Fruit fly (Drosophila melanogaster) whole organism, embryonic: ENCODE data around the gene CG11668.

Experiments used
- CG11695 ChIP-seq: fragments of 200-800 bp; sonication (Bioruptor generic); IDR thresholded peaks from 3 replicates; pipeline ENCODE4 v1.3.6; 2022; ENCODE audit warnings: missing biosample characterization, missing genetic modification characterization
- CG14667 ChIP-seq: fragments of 200-800 bp; sonication (Bioruptor generic); IDR thresholded peaks from 2 replicates; pipeline ENCODE4 v1.3.6; 2022; ENCODE audit warnings: missing biosample characterization, missing genetic modification characterization
- CG17361 ChIP-seq: fragments of 200-800 bp; sonication (Bioruptor generic); IDR thresholded peaks from 3 replicates; pipeline ENCODE4 v1.3.6; 2022; ENCODE audit warnings: missing biosample characterization, missing genetic modification characterization
- CG17912 ChIP-seq: fragments of 200-800 bp; sonication (Bioruptor generic); optimal IDR thresholded peaks from 2 replicates; lab custom pipeline; 2018; ENCODE audit warnings: missing biosample characterization, mild to moderate bottlenecking, missing genetic modification characterization
- CG2202 ChIP-seq: fragments of 200-800 bp; sonication (Bioruptor generic); optimal IDR thresholded peaks from 2 replicates; lab custom pipeline; 2018; ENCODE audit warnings: missing biosample characterization, mild to moderate bottlenecking, missing genetic modification characterization
- CG34376 ChIP-seq: fragments of 200-800 bp; sonication (Bioruptor generic); optimal IDR thresholded peaks from 2 replicates; lab custom pipeline; 2018; ENCODE audit warnings: missing biosample characterization, mild to moderate bottlenecking, missing genetic modification characterization
- CG4404 ChIP-seq: fragments of 200-800 bp; sonication (Bioruptor generic); IDR thresholded peaks from 2 replicates; pipeline ENCODE4 v1.3.6; 2022; ENCODE audit warnings: missing biosample characterization, missing genetic modification characterization
- CG6765 ChIP-seq: fragments of 200-800 bp; sonication (Bioruptor generic); optimal IDR thresholded peaks from 3 replicates; lab custom pipeline; 2017; ENCODE audit warnings: missing biosample characterization, mild to moderate bottlenecking, missing genetic modification characterization
- CG6791 ChIP-seq: fragments of 200-800 bp; sonication (Bioruptor generic); IDR thresholded peaks from 3 replicates; pipeline ENCODE4 v1.3.6; 2022; ENCODE audit warnings: missing biosample characterization, missing genetic modification characterization; ENCODE audit not compliant: partially characterized antibody
- CG7372 ChIP-seq: fragments of 200-800 bp; sonication (Bioruptor generic); IDR thresholded peaks from 2 replicates; pipeline ENCODE4 v1.3.6; 2022; ENCODE audit warnings: missing biosample characterization, missing genetic modification characterization
- CG7928 ChIP-seq: fragments of 200-800 bp; sonication (Bioruptor generic); optimal IDR thresholded peaks from 2 replicates; lab custom pipeline; 2017; ENCODE audit warnings: missing biosample characterization, mild to moderate bottlenecking, missing genetic modification characterization
- CkIIα-i1 ChIP-seq: fragments of 200-800 bp; sonication (Bioruptor generic); IDR thresholded peaks from 2 replicates; pipeline ENCODE4 v1.3.6; 2022; ENCODE audit warnings: missing biosample characterization, missing genetic modification characterization
- D19A ChIP-seq: fragments of 200-800 bp; optimal IDR thresholded peaks from 3 replicates; lab custom pipeline; 2019; ENCODE audit warnings: missing biosample characterization, mild to moderate bottlenecking, missing genetic modification characterization, moderate library complexity
- E2f1 ChIP-seq: fragments of 200-800 bp; sonication (Bioruptor generic); IDR thresholded peaks from 2 replicates; pipeline ENCODE4 v1.3.6; 2022; ENCODE audit warnings: missing biosample characterization, missing genetic modification characterization
- Oli ChIP-seq: fragments of 200-800 bp; sonication (Bioruptor generic); optimal IDR thresholded peaks from 2 replicates; lab custom pipeline; 2018; ENCODE audit warnings: missing biosample characterization, mild to moderate bottlenecking, missing genetic modification characterization, moderate library complexity
- bbx ChIP-seq: fragments of 200-800 bp; sonication (Bioruptor generic); IDR thresholded peaks from 2 replicates; pipeline ENCODE4 v1.3.6; 2022; ENCODE audit warnings: missing biosample characterization, missing genetic modification characterization; ENCODE audit not compliant: partially characterized antibody
- disco-r ChIP-seq: fragments of 200-800 bp; sonication (Bioruptor generic); optimal IDR thresholded peaks from 2 replicates; lab custom pipeline; 2016; ENCODE audit warnings: missing biosample characterization, missing genetic modification characterization
- fru ChIP-seq: fragments of >200 bp; optimal IDR thresholded peaks from 2 replicates; lab custom pipeline; 2017
- gce ChIP-seq: fragments of 200-800 bp; sonication (Bioruptor generic); IDR thresholded peaks from 3 replicates; pipeline ENCODE4 v1.3.6; 2022; ENCODE audit warnings: missing biosample characterization, missing genetic modification characterization
- gcm ChIP-seq: fragments of 200-800 bp; sonication (Bioruptor generic); optimal IDR thresholded peaks from 2 replicates; lab custom pipeline; 2019; ENCODE audit warnings: missing biosample characterization, mild to moderate bottlenecking, missing genetic modification characterization, moderate library complexity
- ken ChIP-seq: fragments of 200-800 bp; sonication (Bioruptor generic); IDR thresholded peaks from 3 replicates; pipeline ENCODE4 v1.3.6; 2022; ENCODE audit warnings: missing biosample characterization, missing genetic modification characterization
- lab ChIP-seq: fragments of 200-800 bp; sonication (Bioruptor generic); optimal IDR thresholded peaks from 3 replicates; lab custom pipeline; 2017; ENCODE audit warnings: missing biosample characterization, missing genetic modification characterization, mild to moderate bottlenecking, moderate library complexity, missing genetic modification reagents
- odd ChIP-seq: fragments of 200-800 bp; sonication (Bioruptor generic); optimal IDR thresholded peaks from 2 replicates; lab custom pipeline; 2017; ENCODE audit warnings: missing biosample characterization, mild to moderate bottlenecking, missing genetic modification characterization
- sna ChIP-seq: fragments of 200-800 bp; sonication (Bioruptor generic); IDR thresholded peaks from 2 replicates; pipeline ENCODE4 v1.3.6; 2022; ENCODE audit warnings: missing biosample characterization, missing genetic modification characterization; ENCODE audit not compliant: partially characterized antibody
- trh ChIP-seq: fragments of 200-800 bp; sonication (Bioruptor generic); optimal IDR thresholded peaks from 2 replicates; lab custom pipeline; 2016; ENCODE audit warnings: missing biosample characterization, missing genetic modification characterization
- zen2 ChIP-seq: fragments of 200-800 bp; sonication (Bioruptor generic); IDR thresholded peaks from 3 replicates; pipeline ENCODE4 v1.3.6; 2022; ENCODE audit warnings: missing biosample characterization, missing genetic modification characterization; ENCODE audit not compliant: partially characterized antibody
- zfh1 ChIP-seq: fragments of 200-800 bp; sonication (Bioruptor generic); IDR thresholded peaks from 3 replicates; pipeline ENCODE4 v1.3.6; 2022; ENCODE audit warnings: missing biosample characterization, missing genetic modification characterization

CG11668 gene

DNA sequence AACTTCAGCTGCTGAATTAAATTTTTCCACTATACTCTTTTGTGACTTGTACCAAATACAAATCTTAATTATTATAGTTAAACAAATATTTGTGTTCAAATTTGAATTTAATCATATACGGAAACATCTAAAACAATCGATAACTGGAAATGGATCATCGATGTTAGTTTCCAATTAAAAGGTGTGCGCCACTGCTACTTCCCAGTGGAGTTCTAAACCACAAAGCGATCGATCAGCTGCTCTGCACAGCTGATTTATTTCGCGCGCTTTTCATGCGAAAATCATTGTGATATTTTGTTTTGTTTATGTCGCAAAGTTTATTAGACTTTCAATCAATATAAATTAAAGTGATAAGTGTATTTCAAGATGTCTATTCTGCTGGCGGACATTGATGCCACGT is 50.2 kb downstream of the CG11668 start, which contains the start of gene timeout (continued):
- TF ChIP-seq CG6765 (GFP tag; lab: Kevin White, UChicago) (no peak), E2f1 (peak; percentile 70; the same call in 1 of the 2 replicates), CG17361 (GFP tag; lab: Robert Waterston, UW) (no peak), CkIIα-i1 (GFP tag; lab: Robert Waterston, UW) (no peak), lab (GFP tag; lab: Kevin White, UChicago) (no peak), disco-r (GFP tag; lab: Kevin White, UChicago) (no peak), CG4404 (GFP tag; lab: Robert Waterston, UW) (no peak), gcm (GFP tag; lab: Kevin White, UChicago) (no peak), gce (GFP tag; lab: Robert Waterston, UW) (no peak), CG7928 (GFP tag; lab: Kevin White, UChicago) (no peak), Oli (tag; lab: Kevin White, UChicago) (no peak), CG34376 (GFP tag; lab: Kevin White, UChicago) (no peak), CG2202 (tag; lab: Kevin White, UChicago) (no peak), D19A (tag; lab: Kevin White, UChicago) (no peak), zen2 (peak; percentile 36; the same call in 1 of the 3 replicates), CG17912 (no peak), CG14667 (GFP tag; lab: Robert Waterston, UW) (no peak), CG11695 (GFP tag; lab: Robert Waterston, UW) (no peak), odd (GFP tag; lab: Kevin White, UChicago) (no peak), sna (peak; percentile 69; the same call in 1 of the 2 replicates), fru (lab: Kevin White, UChicago) (no peak), zfh1 (GFP tag; lab: Robert Waterston, UW) (no peak), trh (GFP tag; lab: Kevin White, UChicago) (no peak), bbx (GFP tag; lab: Robert Waterston, UW) (peak; percentile 70)

DNA sequence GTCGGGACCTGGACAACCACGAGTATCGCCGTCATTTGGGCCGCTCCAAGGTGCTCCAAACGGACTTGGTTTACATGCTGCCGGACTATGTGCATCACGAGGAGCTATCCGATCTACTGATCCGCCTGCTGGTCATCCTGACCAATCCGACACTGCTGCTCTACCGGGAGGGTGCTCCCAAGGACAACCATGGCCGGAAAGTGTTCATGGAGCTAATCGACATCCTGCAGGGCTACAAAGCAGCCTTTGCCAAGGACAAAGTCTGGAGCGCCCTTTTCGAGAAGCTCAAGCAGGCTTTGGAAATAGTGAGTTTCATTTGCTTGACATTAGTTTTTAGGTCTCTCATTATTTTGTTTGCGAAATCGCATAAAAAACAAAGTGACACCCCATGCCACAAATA is 50.8 kb downstream of the CG11668 start, which contains the start of gene CG34308:
TSS of gene CG34308 (plus strand) at position 301 of the 400 bp plus-strand sequence.
- 0 out of 3 replicates have a peak, but pooled peaks have one; percentile 26 for TF ChIP-seq ken (GFP tag; lab: Robert Waterston, UW)
- 0 out of 3 replicates have a peak, but pooled peaks have one; percentile 8 for TF ChIP-seq CG6791 (GFP tag; lab: Robert Waterston, UW)
- no peak for TF ChIP-seq CG7372
